Worm (Caenorhabditis elegans) whole organism, L4 larva: ENCODE results near the gene clec-51.

Source experiments
- T26A8.4 ChIP-seq: fragments of 200-800 bp; sonication (Bioruptor generic); IDR thresholded peaks from 2 replicates; pipeline ENCODE4 v1.3.6; 2022; ENCODE audit warnings: missing genetic modification characterization, missing compliant biosample characterization
- aly-2 ChIP-seq: sonication (generic microtip); optimal IDR thresholded peaks from 2 replicates; lab custom pipeline; 2018; ENCODE audit warnings: missing biosample characterization, missing genetic modification characterization
- ama-1 ChIP-seq: fragments of 150-350 bp; optimal IDR thresholded peaks from 2 replicates; lab custom pipeline; 2014; ENCODE audit warnings: inconsistent platforms, mixed read lengths
- attf-4 ChIP-seq: sonication (generic microtip); optimal IDR thresholded peaks from 3 replicates; lab custom pipeline; 2017; ENCODE audit warnings: missing biosample characterization, missing genetic modification characterization
- fkh-10 ChIP-seq: fragments of 150-350 bp; optimal IDR thresholded peaks from 2 replicates; lab custom pipeline; 2014; ENCODE audit warnings: missing biosample characterization, missing genetic modification reagents, missing genetic modification characterization
- jun-1 ChIP-seq: fragments of 150-350 bp; optimal IDR thresholded peaks from 2 replicates; lab custom pipeline; 2014; ENCODE audit warnings: missing biosample characterization, missing genetic modification reagents, missing genetic modification characterization
- lsy-2 ChIP-seq, 2 experiments: fragments of 150-350 bp in 1 of 2; sonication (generic microtip) in 1 of 2; optimal IDR thresholded peaks; 2 replicates each; lab custom pipeline; 2014 to 2017; ENCODE audit warnings: missing biosample characterization in 2 of 2, missing genetic modification characterization in 2 of 2
- nhr-25 ChIP-seq: sonication (generic microtip); optimal IDR thresholded peaks from 2 replicates; lab custom pipeline; 2017; ENCODE audit warnings: missing genetic modification characterization, mild to moderate bottlenecking, missing compliant biosample characterization, antibody characterized with exemption, moderate library complexity, borderline replicate concordance; ENCODE audit not compliant: insufficient read depth
- nhr-28 ChIP-seq: fragments of 150-350 bp; optimal IDR thresholded peaks from 2 replicates; lab custom pipeline; 2014; ENCODE audit warnings: missing biosample characterization, missing genetic modification characterization
- nhr-77 ChIP-seq: fragments of 150-350 bp; optimal IDR thresholded peaks from 2 replicates; lab custom pipeline; 2014; ENCODE audit warnings: missing biosample characterization, missing genetic modification characterization
- pha-4 ChIP-seq, 2 experiments: fragments of 150-350 bp in 1 of 2; fragments of 200-800 bp in 1 of 2; sonication (Bioruptor generic) in 1 of 2; IDR thresholded peaks in 1 of 2; optimal IDR thresholded peaks in 1 of 2; 2 replicates each; pipeline versions ENCODE4 v1.3.6 to Lab custom; 2014 to 2022; ENCODE audit warnings: missing genetic modification characterization in 2 of 2, missing genetic modification reagents in 2 of 2, missing biosample characterization in 1 of 2, missing compliant biosample characterization in 1 of 2
- snpc-4 ChIP-seq: fragments of 150-350 bp; optimal IDR thresholded peaks from 2 replicates; lab custom pipeline; 2014; ENCODE audit warnings: missing biosample characterization, missing genetic modification characterization
- unc-62 ChIP-seq, 3 experiments: fragments of 150-350 bp in 1 of 3; sonication (generic microtip); optimal IDR thresholded peaks in 2 of 3; peaks in 1 of 3; 1 replicate in 1 of 3; 2 replicates in 2 of 3; lab custom pipeline; 2014 to 2017; ENCODE audit warnings: missing biosample characterization in 3 of 3, missing genetic modification characterization in 3 of 3, missing genetic modification reagents in 3 of 3, missing genotype in 1 of 3

DNA sequence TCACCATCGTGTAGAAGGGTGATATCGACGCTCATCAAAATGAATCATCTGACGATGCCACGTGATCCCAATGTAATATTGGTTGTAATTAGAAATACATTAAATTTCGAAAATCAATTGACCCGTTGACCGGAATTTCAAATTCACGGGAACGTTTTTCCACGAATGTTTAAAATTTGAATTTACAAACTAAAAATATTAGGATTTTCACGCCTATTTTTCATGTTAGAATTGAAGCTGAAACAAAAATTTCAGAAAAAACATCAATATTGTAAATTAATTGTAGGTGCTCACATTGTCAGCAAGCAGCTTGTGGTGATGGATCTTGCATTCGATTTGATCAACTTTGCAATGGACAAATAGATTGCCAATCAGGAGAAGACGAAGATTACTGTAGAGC, 46.7 kb upstream of the clec-51 start, which contains the start of gene C07G1.6:
- TF ChIP-seq ama-1 (lab: Kevin White, UChicago): no peak
- TF ChIP-seq attf-4: no peak
- TF ChIP-seq lsy-2 (tag; optimal IDR thresholded peaks at IDR 0.05; lab: Kevin White, UChicago): no peak
- TF ChIP-seq pha-4 (GFP tag; IDR thresholded peaks at IDR 0.05; lab: Robert Waterston, UW): no peak
- no peak for TF ChIP-seq pha-4 (tag; optimal IDR thresholded peaks at IDR 0.05; lab: Kevin White, UChicago)
- no peak for TF ChIP-seq unc-62 (GFP tag; optimal IDR thresholded peaks at IDR 0.05 in 1 of 2; lab: Kevin White, UChicago)
- no peak for TF ChIP-seq unc-62 (tag; optimal IDR thresholded peaks at IDR 0.05; lab: Kevin White, UChicago)
- no peak for TF ChIP-seq nhr-77 (tag; lab: Kevin White, UChicago)
- TF ChIP-seq snpc-4 (tag; lab: Kevin White, UChicago): no peak
- no peak for TF ChIP-seq aly-2 (tag; lab: Kevin White, UChicago)
- TF ChIP-seq nhr-25: no peak
- TF ChIP-seq T26A8.4 (GFP tag; lab: Robert Waterston, UW): no peak
- TF ChIP-seq nhr-28: no peak
- no peak for TF ChIP-seq jun-1 (tag; lab: Kevin White, UChicago)
- TF ChIP-seq fkh-10 (GFP tag; lab: Kevin White, UChicago): no peak
